Fruit fly (Drosophila melanogaster) S2 (cell line): ENCODE measurements around the gene CG34298.

ENCODE experiments used
- CG8478 ChIP-seq: fragments of >200 bp; optimal IDR thresholded peaks from 2 replicates; lab custom pipeline; 2018
- CTCF ChIP-seq, 2 experiments: fragments of >200 bp; optimal IDR thresholded peaks; 2 replicates each; lab custom pipeline; 2018

Gene CG34298

dm6 chr3R:30036609-30037008, 37.0 kb downstream of the CG34298 start, which contains the start of gene ZIPIC:
ZIPIC (minus strand) TSS chr3R:30036870.
- no peak for TF ChIP-seq CTCF (optimal IDR thresholded peaks at IDR 0.05; lab: Kevin White, UChicago)

DNA sequence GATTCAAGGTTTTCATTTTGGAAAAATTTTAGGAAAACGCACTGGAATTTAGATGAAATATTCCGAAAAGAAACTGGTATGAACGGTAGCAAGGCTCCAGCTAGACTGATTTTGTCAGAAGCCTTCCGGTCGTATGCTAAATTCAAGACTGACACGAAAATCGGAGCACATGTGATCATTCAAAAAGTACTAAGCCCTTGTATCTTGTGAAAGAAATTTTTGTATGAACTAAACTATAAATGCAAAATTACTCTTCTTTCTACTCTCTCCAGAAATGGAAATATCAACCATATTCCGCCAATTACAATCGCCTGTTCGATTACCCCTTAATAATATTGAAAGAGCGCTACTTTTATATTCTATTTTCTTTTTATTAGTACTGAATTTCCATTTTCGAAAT, 38.0 kb downstream of the CG34298 start, which contains the start of gene ocn:
Gene ocn (minus strand): TSS at position 101 of the 400 bp plus-strand sequence.
- TF ChIP-seq CG8478 (no peak), CTCF (optimal IDR thresholded peaks at IDR 0.05; lab: Kevin White, UChicago) (no peak)

- TF ChIP-seq CG8478 (no peak), CTCF (optimal IDR thresholded peaks at IDR 0.05; lab: Kevin White, UChicago) (no peak)
These were observed 39.0 kb downstream of the CG34298 start, which contains the start of gene janB for dm6 chr3R:30038628-30039027. janB (minus strand) TSS chr3R:30038728.

DNA sequence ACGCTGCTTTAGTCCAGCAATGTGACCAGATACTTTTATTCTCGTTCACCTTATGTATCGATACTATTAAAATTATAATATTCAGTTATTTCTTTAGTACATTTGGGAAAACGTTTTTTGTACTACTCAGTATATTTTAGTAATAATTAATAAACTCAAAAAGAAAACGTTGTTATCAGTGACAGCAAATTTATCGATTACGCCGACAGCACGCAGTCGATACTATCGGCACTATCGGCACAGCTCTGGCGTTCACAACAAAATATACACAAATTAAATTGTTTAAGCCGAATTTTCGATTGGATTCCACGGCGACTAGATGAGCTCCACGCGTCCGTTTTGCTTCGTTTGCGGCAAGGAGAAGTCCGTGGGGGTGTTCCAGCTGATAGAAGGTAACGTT, 39.9 kb downstream of the CG34298 start, which contains the start of the genes janA, Sry-alpha and Sry-beta:
Gene janA (minus strand): TSS at position 40 of the 400 bp plus-strand sequence.
Gene Sry-alpha (plus strand): TSS at position 226 of the 400 bp plus-strand sequence.
Gene Sry-beta (plus strand): TSS at position 226 of the 400 bp plus-strand sequence.
- TF ChIP-seq CTCF (optimal IDR thresholded peaks at IDR 0.05; lab: Kevin White, UChicago) (no peak), CG8478 (no peak)

dm6 chr3R:30040879-30041278, 41.3 kb downstream of the CG34298 start:
- TF ChIP-seq CTCF (optimal IDR thresholded peaks at IDR 0.05; lab: Kevin White, UChicago) = no peak
- TF ChIP-seq CG8478 = no peak

dm6 chr3R:30043139-30043744, 43.6 kb downstream of the CG34298 start, which contains the start of gene Sry-delta:
Sry-delta (plus strand) TSS chr3R:30043341.
- TF ChIP-seq CG8478 = no peak
- peak; percentile 10 to 34 for TF ChIP-seq CTCF (optimal IDR thresholded peaks at IDR 0.05; lab: Kevin White, UChicago)

DNA sequence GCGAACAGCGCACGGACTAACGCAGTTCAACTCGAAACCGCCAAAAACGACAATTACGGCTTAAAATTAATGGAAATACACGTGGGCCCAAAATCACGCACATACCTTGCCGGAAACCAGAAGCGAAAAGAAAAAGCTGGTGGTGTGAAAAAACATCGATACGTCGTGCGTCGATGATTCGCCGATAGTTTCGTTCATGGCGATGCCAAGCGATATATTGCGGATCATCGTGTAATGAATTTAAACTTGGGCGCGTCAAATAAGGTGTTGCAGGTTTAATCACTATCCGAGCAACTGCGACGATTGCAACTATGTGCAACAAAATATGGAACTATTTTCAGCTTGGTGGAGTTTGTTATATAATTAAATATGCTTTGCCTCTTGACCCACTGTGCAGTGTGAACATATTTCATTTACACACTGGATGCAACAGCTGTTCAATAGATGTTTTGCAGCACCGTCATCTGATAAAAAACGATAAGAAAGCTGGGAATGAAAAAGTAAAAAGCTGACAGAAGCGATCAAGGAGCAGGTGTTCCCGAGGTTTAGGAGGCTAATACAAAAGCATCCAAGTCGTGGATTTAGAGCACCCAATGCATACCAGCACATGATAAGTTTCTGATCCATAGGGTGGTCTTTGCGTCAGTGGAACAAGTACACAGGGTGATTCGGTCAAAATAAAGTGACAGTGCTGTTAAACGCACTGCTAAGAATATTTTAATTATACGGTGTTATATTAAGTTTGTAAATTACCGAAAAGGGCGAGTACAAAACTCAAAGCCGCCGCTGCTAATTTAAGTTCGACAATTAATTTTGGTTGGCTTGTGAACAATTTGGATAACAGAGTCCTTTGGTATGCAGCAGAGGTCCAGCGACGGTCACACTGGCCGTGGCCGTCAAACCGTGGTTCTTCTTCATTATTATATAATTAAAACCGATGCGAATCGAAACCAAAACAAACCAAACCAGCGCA, 46.7 kb downstream of the CG34298 start, which contains the start of the genes RpL32 and CG7943:
Gene RpL32 (minus strand): TSS at position 133 of the 973 bp plus-strand sequence.
Gene CG7943 (plus strand): TSS at position 442 of the 973 bp plus-strand sequence.
- TF ChIP-seq CG8478 (no peak), CTCF (optimal IDR thresholded peaks at IDR 0.05; lab: Kevin White, UChicago) (peak in 1 of 2 experiments; percentile 41)
